Worm (Caenorhabditis elegans) whole organism, L4 larva: ENCODE results near the gene F15H10.8.

ENCODE experiments used
- T20F7.1 ChIP-seq: fragments of 200-800 bp; sonication (Bioruptor generic); optimal IDR thresholded peaks from 2 replicates; lab custom pipeline; 2018; ENCODE audit warnings: mild to moderate bottlenecking, missing genetic modification characterization, missing compliant biosample characterization
- T26A8.4 ChIP-seq: fragments of 200-800 bp; sonication (Bioruptor generic); IDR thresholded peaks from 2 replicates; pipeline ENCODE4 v1.3.6; 2022; ENCODE audit warnings: missing genetic modification characterization, missing compliant biosample characterization
- Y105C5A.15 ChIP-seq: fragments of 200-800 bp; sonication (Bioruptor generic); IDR thresholded peaks from 2 replicates; pipeline ENCODE4 v1.3.6; 2022; ENCODE audit warnings: missing genetic modification characterization, missing compliant biosample characterization
- ZK337.2 ChIP-seq: fragments of 200-800 bp; sonication (Bioruptor generic); IDR thresholded peaks from 2 replicates; pipeline ENCODE4 v1.3.6; 2022; ENCODE audit warnings: missing genetic modification reagents, missing genetic modification characterization, missing compliant biosample characterization
- ceh-28 ChIP-seq: fragments of 150-350 bp; optimal IDR thresholded peaks from 2 replicates; lab custom pipeline; 2014; ENCODE audit warnings: missing biosample characterization, missing genetic modification reagents, missing genetic modification characterization
- ces-1 ChIP-seq: fragments of 150-350 bp; sonication (generic microtip); optimal IDR thresholded peaks from 4 replicates; lab custom pipeline; 2014; ENCODE audit warnings: missing biosample characterization, missing genetic modification reagents, missing genetic modification characterization
- cey-2 ChIP-seq: sonication (generic microtip); optimal IDR thresholded peaks from 3 replicates; lab custom pipeline; 2017; ENCODE audit warnings: missing genetic modification characterization, mild to moderate bottlenecking, missing compliant biosample characterization, antibody characterized with exemption, borderline replicate concordance; ENCODE audit not compliant: insufficient read depth
- daf-12 ChIP-seq: fragments of 150-350 bp; optimal IDR thresholded peaks from 2 replicates; lab custom pipeline; 2014; ENCODE audit warnings: missing biosample characterization, missing genetic modification reagents, missing genetic modification characterization
- daf-16 ChIP-seq, 3 experiments: sonication (generic microtip); optimal IDR thresholded peaks; 2 replicates each; lab custom pipeline; 2016 to 2017; ENCODE audit warnings: missing genetic modification characterization in 3 of 3, missing genetic modification reagents in 3 of 3, mild to moderate bottlenecking in 2 of 3, missing compliant biosample characterization in 2 of 3, missing biosample characterization in 1 of 3, moderate library complexity in 1 of 3
- daf-19 ChIP-seq: fragments of 200-800 bp; sonication (Bioruptor generic); conservative IDR thresholded peaks from 2 replicates; pipeline ENCODE4 v1.3.6; 2022; ENCODE audit warnings: missing genetic modification characterization, missing compliant biosample characterization
- dmd-6 ChIP-seq: fragments of 200-800 bp; sonication (Bioruptor generic); IDR thresholded peaks from 2 replicates; pipeline ENCODE4 v1.3.6; 2022; ENCODE audit warnings: missing genetic modification reagents, missing genetic modification characterization, missing compliant biosample characterization
- dmd-9 ChIP-seq: fragments of 200-800 bp; sonication (Bioruptor generic); IDR thresholded peaks from 2 replicates; pipeline ENCODE4 v1.3.6; 2022; ENCODE audit warnings: missing genetic modification reagents, missing genetic modification characterization, missing compliant biosample characterization
- fos-1 ChIP-seq: fragments of 150-350 bp; optimal IDR thresholded peaks from 2 replicates; lab custom pipeline; 2014; ENCODE audit warnings: missing biosample characterization, missing genetic modification characterization
- jun-1 ChIP-seq: fragments of 150-350 bp; optimal IDR thresholded peaks from 2 replicates; lab custom pipeline; 2014; ENCODE audit warnings: missing biosample characterization, missing genetic modification reagents, missing genetic modification characterization
- lim-7 ChIP-seq: fragments of 200-800 bp; sonication (Bioruptor generic); IDR thresholded peaks from 2 replicates; pipeline ENCODE4 v1.3.6; 2022; ENCODE audit warnings: missing genetic modification characterization, missing compliant biosample characterization
- lin-13 ChIP-seq: fragments of 150-350 bp; optimal IDR thresholded peaks from 2 replicates; lab custom pipeline; 2014; ENCODE audit warnings: missing biosample characterization, missing genetic modification reagents, missing genetic modification characterization
- lin-29 ChIP-seq: fragments of 200-800 bp; sonication (Bioruptor generic); IDR thresholded peaks from 2 replicates; pipeline ENCODE4 v1.3.6; 2022; ENCODE audit warnings: missing genetic modification reagents, missing genetic modification characterization, missing compliant biosample characterization
- lin-38 ChIP-seq: fragments of 200-800 bp; sonication (Bioruptor generic); IDR thresholded peaks from 2 replicates; pipeline ENCODE4 v1.3.6; 2022; ENCODE audit warnings: missing genetic modification reagents, missing genetic modification characterization, missing compliant biosample characterization
- madf-5 ChIP-seq, 2 experiments: fragments of 200-800 bp; sonication (Bioruptor generic); IDR thresholded peaks; 2 replicates each; pipeline ENCODE4 v1.3.6; 2022; ENCODE audit warnings: missing compliant biosample characterization in 2 of 2, missing genetic modification characterization in 2 of 2
- madf-9 ChIP-seq: fragments of 200-800 bp; sonication (Bioruptor generic); conservative IDR thresholded peaks from 2 replicates; pipeline ENCODE4 v1.3.6; 2022; ENCODE audit warnings: missing genetic modification reagents, missing genetic modification characterization, missing compliant biosample characterization
- mdt-29 ChIP-seq: fragments of 200-800 bp; sonication (Bioruptor generic); IDR thresholded peaks from 2 replicates; pipeline ENCODE4 v1.3.6; 2022; ENCODE audit warnings: missing genetic modification reagents, missing genetic modification characterization, missing compliant biosample characterization
- mes-2 ChIP-seq: sonication (generic microtip); optimal IDR thresholded peaks from 2 replicates; lab custom pipeline; 2016; ENCODE audit warnings: missing genotype, mild to moderate bottlenecking, missing genetic modification characterization, missing compliant biosample characterization; ENCODE audit not compliant: poor library complexity, severe bottlenecking
- nhr-10 ChIP-seq: fragments of 150-350 bp; optimal IDR thresholded peaks from 2 replicates; lab custom pipeline; 2014; ENCODE audit warnings: missing biosample characterization, missing genetic modification characterization
- nhr-11 ChIP-seq: fragments of 150-350 bp; optimal IDR thresholded peaks from 2 replicates; lab custom pipeline; 2014; ENCODE audit warnings: missing biosample characterization, missing genetic modification characterization
- nhr-111 ChIP-seq: fragments of 200-800 bp; sonication (Bioruptor generic); optimal IDR thresholded peaks from 2 replicates; lab custom pipeline; 2018; ENCODE audit warnings: mild to moderate bottlenecking, missing genetic modification characterization, missing compliant biosample characterization
- nhr-25 ChIP-seq: sonication (generic microtip); optimal IDR thresholded peaks from 2 replicates; lab custom pipeline; 2017; ENCODE audit warnings: missing genetic modification characterization, mild to moderate bottlenecking, missing compliant biosample characterization, antibody characterized with exemption, moderate library complexity, borderline replicate concordance; ENCODE audit not compliant: insufficient read depth
- nhr-48 ChIP-seq: sonication (generic microtip); optimal IDR thresholded peaks from 2 replicates; lab custom pipeline; 2016; ENCODE audit warnings: mild to moderate bottlenecking, missing genetic modification characterization, missing compliant biosample characterization
- nhr-77 ChIP-seq: fragments of 150-350 bp; optimal IDR thresholded peaks from 2 replicates; lab custom pipeline; 2014; ENCODE audit warnings: missing biosample characterization, missing genetic modification characterization
- sdz-12 ChIP-seq: fragments of 200-800 bp; sonication (Bioruptor generic); optimal IDR thresholded peaks from 2 replicates; lab custom pipeline; 2018; ENCODE audit warnings: mild to moderate bottlenecking, missing genetic modification characterization, missing compliant biosample characterization
- set-16 ChIP-seq: fragments of 200-800 bp; sonication (Bioruptor generic); IDR thresholded peaks from 2 replicates; pipeline ENCODE4 v1.3.6; 2022; ENCODE audit warnings: missing genetic modification reagents, missing genetic modification characterization, missing compliant biosample characterization
- skn-1 ChIP-seq: fragments of 150-350 bp; optimal IDR thresholded peaks from 2 replicates; lab custom pipeline; 2014; ENCODE audit warnings: missing biosample characterization, missing genetic modification characterization
- tra-1 ChIP-seq: fragments of 200-800 bp; sonication (Bioruptor generic); IDR thresholded peaks from 2 replicates; pipeline ENCODE4 v1.3.6; 2022; ENCODE audit warnings: missing genetic modification reagents, missing genetic modification characterization, missing compliant biosample characterization
- unc-62 ChIP-seq, 3 experiments: fragments of 150-350 bp in 1 of 3; sonication (generic microtip); optimal IDR thresholded peaks in 2 of 3; peaks in 1 of 3; 1 replicate in 1 of 3; 2 replicates in 2 of 3; lab custom pipeline; 2014 to 2017; ENCODE audit warnings: missing biosample characterization in 3 of 3, missing genetic modification characterization in 3 of 3, missing genetic modification reagents in 3 of 3, missing genotype in 1 of 3
- zfp-2 ChIP-seq: sonication (generic microtip); optimal IDR thresholded peaks from 2 replicates; lab custom pipeline; 2016; ENCODE audit warnings: mild to moderate bottlenecking, missing genetic modification characterization, missing compliant biosample characterization
- zfp-3 ChIP-seq: fragments of 200-800 bp; sonication (Bioruptor generic); conservative IDR thresholded peaks from 2 replicates; pipeline ENCODE4 v1.3.6; 2022; ENCODE audit warnings: missing genetic modification reagents, missing genetic modification characterization, missing compliant biosample characterization
- zip-2 ChIP-seq: fragments of 150-350 bp; optimal IDR thresholded peaks from 2 replicates; lab custom pipeline; 2014; ENCODE audit warnings: missing biosample characterization, missing genetic modification characterization
- ztf-11 ChIP-seq: fragments of 150-350 bp; optimal IDR thresholded peaks from 2 replicates; lab custom pipeline; 2014; ENCODE audit warnings: missing biosample characterization, missing genetic modification characterization

F15H10.8 gene

DNA sequence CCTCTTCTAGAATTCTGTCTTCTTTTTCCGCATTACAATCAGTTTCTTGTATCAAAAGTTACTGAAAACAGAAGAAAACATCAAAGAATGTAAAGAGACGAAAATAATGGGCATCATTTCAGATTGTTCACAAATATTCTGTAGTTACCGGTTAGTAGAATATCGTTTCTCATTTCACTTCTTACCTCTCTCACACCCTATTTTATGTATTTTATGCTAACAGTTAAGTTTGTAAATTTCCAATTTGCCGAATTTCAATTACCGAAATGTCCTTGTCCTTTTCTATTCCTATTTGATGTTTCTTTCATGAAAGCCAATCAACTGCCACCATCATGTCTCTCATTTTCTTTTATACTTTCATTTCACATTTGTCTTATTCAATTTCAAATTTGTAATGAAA, 20.8 kb upstream of the F15H10.8 start:
- TF ChIP-seq T20F7.1 (GFP tag; lab: Kevin White, UChicago): peak; percentile 6
- TF ChIP-seq T26A8.4 (GFP tag; lab: Robert Waterston, UW): peak; percentile 62; the same call in 1 of the 2 replicates
- TF ChIP-seq unc-62 (GFP tag; optimal IDR thresholded peaks at IDR 0.05 in 1 of 2; lab: Kevin White, UChicago): peak in 1 of 2 experiments; percentile 66
- TF ChIP-seq unc-62 (tag; optimal IDR thresholded peaks at IDR 0.05; lab: Kevin White, UChicago): no peak
- TF ChIP-seq cey-2 (tag; lab: Kevin White, UChicago): peak; percentile 4
- TF ChIP-seq madf-9 (GFP tag; lab: Robert Waterston, UW): no peak
- TF ChIP-seq skn-1 (tag; lab: Kevin White, UChicago): no peak
- TF ChIP-seq mes-2 (tag; lab: Kevin White, UChicago): no peak

- no peak for TF ChIP-seq daf-16 (GFP tag; optimal IDR thresholded peaks at IDR 0.05; lab: Kevin White, UChicago)
- TF ChIP-seq daf-16 (tag; optimal IDR thresholded peaks at IDR 0.05; lab: Kevin White, UChicago): no peak
- no peak for TF ChIP-seq jun-1
- no peak for TF ChIP-seq mdt-29 (GFP tag; lab: Robert Waterston, UW)
- no peak for TF ChIP-seq fos-1 (tag; lab: Kevin White, UChicago)
- TF ChIP-seq nhr-77 (tag; lab: Kevin White, UChicago): no peak
- TF ChIP-seq tra-1: no peak
- TF ChIP-seq ceh-28: no peak
- TF ChIP-seq Y105C5A.15 (GFP tag; lab: Robert Waterston, UW): no peak
- TF ChIP-seq dmd-6: no peak
- no peak for TF ChIP-seq ZK337.2 (GFP tag; lab: Robert Waterston, UW)
- TF ChIP-seq zfp-3 (GFP tag; lab: Robert Waterston, UW): no peak
- TF ChIP-seq daf-12: no peak
- TF ChIP-seq lin-38 (GFP tag; lab: Robert Waterston, UW): no peak
- TF ChIP-seq sdz-12 (GFP tag; lab: Kevin White, UChicago): no peak
- no peak for TF ChIP-seq ces-1
- no peak for TF ChIP-seq nhr-48 (tag; lab: Kevin White, UChicago)
- TF ChIP-seq lin-13 (GFP tag; lab: Kevin White, UChicago): no peak
- TF ChIP-seq lin-29 (GFP tag; lab: Robert Waterston, UW): no peak
Measured at ce11 chrV:10421802-10422201, 19.1 kb upstream of the F15H10.8 start, which contains the start of gene col-13. Gene col-13, minus strand, starts transcription at chrV:10421902.

DNA sequence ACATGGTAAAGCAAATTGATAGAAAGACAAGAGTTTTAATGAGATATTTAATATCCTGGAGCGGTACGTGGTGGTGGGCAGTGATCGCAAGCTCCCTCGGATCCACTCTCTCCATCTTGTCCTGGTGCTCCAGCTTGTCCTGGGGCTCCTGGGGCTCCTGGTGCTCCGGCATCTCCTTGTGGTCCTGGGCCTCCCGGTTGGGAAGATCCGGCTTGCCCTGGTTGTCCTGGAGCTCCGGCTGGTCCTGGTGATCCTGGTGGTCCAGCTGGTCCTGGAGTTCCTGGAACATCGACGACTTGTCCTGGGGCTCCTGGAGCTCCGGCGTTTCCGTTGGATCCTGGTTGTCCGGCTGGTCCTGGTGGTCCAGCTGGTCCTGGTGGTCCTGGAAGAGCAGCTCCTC, 18.1 kb upstream of the F15H10.8 start:
- TF ChIP-seq set-16 (GFP tag; lab: Robert Waterston, UW): peak; percentile 96
- TF ChIP-seq madf-5 (GFP tag; IDR thresholded peaks at IDR 0.05; lab: Robert Waterston, UW): peak in 1 of 2 experiments; percentile 59; a peak in 1 of 4 replicates
- TF ChIP-seq, all 104 proteins: peak for 2; not testable (repeated sequence) for 102

ce11 chrV:10418961-10419360, 16.3 kb upstream of the F15H10.8 start, which contains the start of gene F15H10.5:
Gene F15H10.5, minus strand, starts transcription at chrV:10419061.
- TF ChIP-seq zip-2 (tag; lab: Kevin White, UChicago) (no peak), lim-7 (GFP tag; lab: Robert Waterston, UW) (no peak), nhr-111 (GFP tag; lab: Kevin White, UChicago) (no peak), dmd-9 (GFP tag; lab: Robert Waterston, UW) (no peak), daf-19 (no peak), zfp-2 (tag; lab: Kevin White, UChicago) (no peak), ZK337.2 (GFP tag; lab: Robert Waterston, UW) (no peak), ztf-11 (tag; lab: Kevin White, UChicago) (no peak), nhr-25 (tag; lab: Kevin White, UChicago) (no peak), nhr-10 (no peak), nhr-11 (no peak)
